Worm (Caenorhabditis elegans) whole organism, young adult: Measurements from ENCODE around the gene msrp-4.

ENCODE experiments used
- B0261.1 ChIP-seq: sonication (generic microtip); optimal IDR thresholded peaks from 2 replicates; lab custom pipeline; 2016; ENCODE audit warnings: mild to moderate bottlenecking, missing genetic modification characterization, moderate library complexity, missing compliant biosample characterization
- B0336.3 ChIP-seq: fragments of 200-800 bp; sonication (Bioruptor generic); IDR thresholded peaks from 2 replicates; pipeline ENCODE4 v1.3.6; 2022; ENCODE audit warnings: missing genetic modification characterization, missing compliant biosample characterization
- C06A6.2 ChIP-seq: fragments of 200-800 bp; sonication (Bioruptor generic); conservative IDR thresholded peaks from 2 replicates; pipeline ENCODE4 v1.3.6; 2022; ENCODE audit warnings: missing genetic modification characterization, missing compliant biosample characterization
- C17E4.6 ChIP-seq: fragments of 200-800 bp; sonication (Bioruptor generic); IDR thresholded peaks from 2 replicates; pipeline ENCODE4 v1.3.6; 2022; ENCODE audit warnings: missing genetic modification reagents, missing genetic modification characterization, missing compliant biosample characterization
- F22D6.2 ChIP-seq: sonication (generic microtip); optimal IDR thresholded peaks from 2 replicates; lab custom pipeline; 2016; ENCODE audit warnings: mild to moderate bottlenecking, missing genetic modification characterization, missing compliant biosample characterization
- F23B12.7 ChIP-seq: sonication (generic microtip); optimal IDR thresholded peaks from 2 replicates; lab custom pipeline; 2017; ENCODE audit warnings: missing genetic modification characterization, mild to moderate bottlenecking, missing compliant biosample characterization, antibody characterized with exemption, moderate library complexity; ENCODE audit not compliant: insufficient read depth
- F49E8.2 ChIP-seq: sonication (generic microtip); optimal IDR thresholded peaks from 3 replicates; lab custom pipeline; 2017; ENCODE audit warnings: missing genetic modification characterization, mild to moderate bottlenecking, missing compliant biosample characterization, antibody characterized with exemption, moderate library complexity; ENCODE audit not compliant: insufficient read depth
- F52B5.7 ChIP-seq: sonication (generic microtip); optimal IDR thresholded peaks from 2 replicates; lab custom pipeline; 2016; ENCODE audit warnings: mild to moderate bottlenecking, missing genetic modification characterization, missing compliant biosample characterization
- F57A8.1 ChIP-seq: fragments of 200-800 bp; sonication (Bioruptor generic); optimal IDR thresholded peaks from 2 replicates; lab custom pipeline; 2018; ENCODE audit warnings: mild to moderate bottlenecking, missing genetic modification characterization, moderate library complexity, missing compliant biosample characterization
- K11D2.4 ChIP-seq: fragments of 200-800 bp; sonication (Bioruptor generic); IDR thresholded peaks from 2 replicates; pipeline ENCODE4 v1.3.6; 2022; ENCODE audit warnings: missing genetic modification reagents, missing genetic modification characterization, missing compliant biosample characterization
- ama-1 ChIP-seq, 3 experiments: fragments of 150-350 bp in 1 of 3; sonication (generic microtip) in 2 of 3; optimal IDR thresholded peaks; 2 replicates each; lab custom pipeline; 2014 to 2018; ENCODE audit warnings: missing biosample characterization in 2 of 3, missing genetic modification characterization in 2 of 3, missing genetic modification reagents in 2 of 3
- atf-7 ChIP-seq: sonication (generic microtip); optimal IDR thresholded peaks from 2 replicates; lab custom pipeline; 2017; ENCODE audit warnings: mild to moderate bottlenecking, missing genetic modification characterization, missing compliant biosample characterization
- attf-6 ChIP-seq: fragments of 200-800 bp; sonication (Bioruptor generic); IDR thresholded peaks from 2 replicates; pipeline ENCODE4 v1.3.6; 2022; ENCODE audit warnings: missing genetic modification reagents, missing genetic modification characterization, missing compliant biosample characterization
- bed-2 ChIP-seq: fragments of 200-800 bp; sonication (Bioruptor generic); IDR thresholded peaks from 2 replicates; pipeline ENCODE4 v1.3.6; 2022; ENCODE audit warnings: missing genetic modification reagents, missing genetic modification characterization, missing compliant biosample characterization
- ceh-27 ChIP-seq: fragments of 200-800 bp; sonication (Bioruptor generic); optimal IDR thresholded peaks from 2 replicates; lab custom pipeline; 2018; ENCODE audit warnings: mild to moderate bottlenecking, missing genetic modification characterization, moderate library complexity, missing compliant biosample characterization
- ceh-58 ChIP-seq: fragments of 200-800 bp; sonication (Bioruptor generic); IDR thresholded peaks from 2 replicates; pipeline ENCODE4 v1.3.6; 2022; ENCODE audit warnings: missing genetic modification characterization, missing compliant biosample characterization
- chd-7 ChIP-seq: sonication (generic microtip); optimal IDR thresholded peaks from 2 replicates; lab custom pipeline; 2016; ENCODE audit warnings: mild to moderate bottlenecking, missing genetic modification characterization, moderate library complexity, missing compliant biosample characterization
- dox-1 ChIP-seq: fragments of 200-800 bp; sonication (Bioruptor generic); IDR thresholded peaks from 2 replicates; pipeline ENCODE4 v1.3.6; 2022; ENCODE audit warnings: missing genetic modification reagents, missing genetic modification characterization, missing compliant biosample characterization
- dpl-1 ChIP-seq: fragments of 150-350 bp; optimal IDR thresholded peaks from 2 replicates; lab custom pipeline; 2014; ENCODE audit warnings: missing biosample characterization, missing genetic modification reagents, missing genetic modification characterization
- ets-4 ChIP-seq: fragments of 200-800 bp; sonication (Bioruptor generic); optimal IDR thresholded peaks from 2 replicates; lab custom pipeline; 2018; ENCODE audit warnings: mild to moderate bottlenecking, missing genetic modification characterization, missing compliant biosample characterization
- fkh-3 ChIP-seq: sonication (generic microtip); optimal IDR thresholded peaks from 2 replicates; lab custom pipeline; 2016; ENCODE audit warnings: mild to moderate bottlenecking, missing genetic modification characterization, missing compliant biosample characterization
- him-1 ChIP-seq: sonication (generic microtip); optimal IDR thresholded peaks from 2 replicates; lab custom pipeline; 2016; ENCODE audit warnings: missing genotype, missing genetic modification reagents, missing genetic modification characterization, missing compliant biosample characterization
- hlh-12 ChIP-seq: sonication (generic microtip); optimal IDR thresholded peaks from 2 replicates; lab custom pipeline; 2016; ENCODE audit warnings: missing genetic modification characterization, missing compliant biosample characterization
- hmg-1.2 ChIP-seq: fragments of 200-800 bp; sonication (Bioruptor generic); IDR thresholded peaks from 2 replicates; pipeline ENCODE4 v1.3.6; 2022; ENCODE audit warnings: missing genetic modification reagents, missing genetic modification characterization, missing compliant biosample characterization
- lin-40 ChIP-seq: sonication (generic microtip); optimal IDR thresholded peaks from 2 replicates; lab custom pipeline; 2016; ENCODE audit warnings: missing genetic modification characterization, mild to moderate bottlenecking, missing compliant biosample characterization, missing genotype, missing genetic modification reagents
- lin-54 ChIP-seq: fragments of 200-800 bp; sonication (Bioruptor generic); optimal IDR thresholded peaks from 2 replicates; lab custom pipeline; 2018; ENCODE audit warnings: mild to moderate bottlenecking, missing genetic modification characterization, missing compliant biosample characterization
- lir-1 ChIP-seq: fragments of 200-800 bp; sonication (Bioruptor generic); conservative IDR thresholded peaks from 2 replicates; pipeline ENCODE4 v1.3.6; 2022; ENCODE audit warnings: missing genetic modification reagents, missing genetic modification characterization, missing compliant biosample characterization
- lsl-1 ChIP-seq: fragments of 200-800 bp; sonication (Bioruptor generic); optimal IDR thresholded peaks from 2 replicates; lab custom pipeline; 2018; ENCODE audit warnings: mild to moderate bottlenecking, missing genetic modification characterization, moderate library complexity, missing compliant biosample characterization
- madf-10 ChIP-seq: sonication (generic microtip); optimal IDR thresholded peaks from 2 replicates; lab custom pipeline; 2016; ENCODE audit warnings: mild to moderate bottlenecking, missing genetic modification characterization, missing compliant biosample characterization
- mcd-1 ChIP-seq: fragments of 200-800 bp; sonication (Bioruptor generic); IDR thresholded peaks from 2 replicates; pipeline ENCODE4 v1.3.6; 2022; ENCODE audit warnings: missing genetic modification reagents, missing genetic modification characterization, missing compliant biosample characterization
- nfya-2 ChIP-seq: fragments of 200-800 bp; sonication (Bioruptor generic); IDR thresholded peaks from 2 replicates; pipeline ENCODE4 v1.3.6; 2022; ENCODE audit warnings: missing genetic modification reagents, missing genetic modification characterization, missing compliant biosample characterization
- nfyb-1 ChIP-seq: fragments of 200-800 bp; sonication (Bioruptor generic); IDR thresholded peaks from 2 replicates; pipeline ENCODE4 v1.3.6; 2022; ENCODE audit warnings: missing genetic modification reagents, missing genetic modification characterization, missing compliant biosample characterization
- nhr-27 ChIP-seq: fragments of 200-800 bp; sonication (Bioruptor generic); optimal IDR thresholded peaks from 2 replicates; lab custom pipeline; 2018; ENCODE audit warnings: mild to moderate bottlenecking, missing genetic modification characterization, moderate library complexity, missing compliant biosample characterization
- rcor-1 ChIP-seq: fragments of 200-800 bp; sonication (Bioruptor generic); IDR thresholded peaks from 2 replicates; pipeline ENCODE4 v1.3.6; 2022; ENCODE audit warnings: missing genetic modification reagents, missing genetic modification characterization, missing compliant biosample characterization
- repo-1 ChIP-seq: sonication (generic microtip); optimal IDR thresholded peaks from 2 replicates; lab custom pipeline; 2017; ENCODE audit warnings: mild to moderate bottlenecking, missing genetic modification characterization, missing compliant biosample characterization
- rpc-1 ChIP-seq, 2 experiments: fragments of 150-350 bp in 1 of 2; sonication (generic microtip) in 1 of 2; optimal IDR thresholded peaks; 2 replicates each; lab custom pipeline; 2014 to 2018; ENCODE audit warnings: missing biosample characterization in 1 of 2, missing genetic modification characterization in 1 of 2, missing genetic modification reagents in 1 of 2, missing genotype in 1 of 2
- somi-1 ChIP-seq: fragments of 200-800 bp; sonication (Bioruptor generic); optimal IDR thresholded peaks from 2 replicates; lab custom pipeline; 2018; ENCODE audit warnings: mild to moderate bottlenecking, missing genetic modification characterization, missing compliant biosample characterization
- tbx-9 ChIP-seq: sonication (generic microtip); optimal IDR thresholded peaks from 2 replicates; lab custom pipeline; 2016; ENCODE audit warnings: borderline replicate concordance, missing genetic modification characterization, inconsistent platforms, missing compliant biosample characterization
- ztf-6 ChIP-seq: fragments of 200-800 bp; sonication (Bioruptor generic); IDR thresholded peaks from 2 replicates; pipeline ENCODE4 v1.3.6; 2022; ENCODE audit warnings: missing genetic modification reagents, missing genetic modification characterization, missing compliant biosample characterization

msrp-4 gene

ce11 chrII:783532-783931, 39.1 kb downstream of the msrp-4 start, which contains the start of gene Y39F10A.6:
Y39F10A.6 (minus strand) TSS chrII:783632.
- no peak for TF ChIP-seq F57A8.1 (GFP tag; lab: Kevin White, UChicago)
- no peak for TF ChIP-seq ceh-27 (GFP tag; lab: Kevin White, UChicago)
- TF ChIP-seq nfyb-1 (GFP tag; lab: Robert Waterston, UW) = no peak
- no peak for TF ChIP-seq F52B5.7 (tag; lab: Kevin White, UChicago)
- no peak for TF ChIP-seq dox-1 (GFP tag; lab: Robert Waterston, UW)
- no peak for TF ChIP-seq F49E8.2 (tag; lab: Kevin White, UChicago)
- TF ChIP-seq F22D6.2 (tag; lab: Kevin White, UChicago) = no peak
- no peak for TF ChIP-seq tbx-9 (tag; lab: Kevin White, UChicago)
- TF ChIP-seq repo-1 (tag; lab: Kevin White, UChicago) = no peak

- TF ChIP-seq C06A6.2 = no peak
- no peak for TF ChIP-seq mcd-1 (GFP tag; lab: Robert Waterston, UW)
- no peak for TF ChIP-seq attf-6 (GFP tag; lab: Robert Waterston, UW)
- TF ChIP-seq K11D2.4 (GFP tag; lab: Robert Waterston, UW) = no peak
- TF ChIP-seq ets-4 = no peak
- TF ChIP-seq fkh-3 (tag; lab: Kevin White, UChicago) = no peak
- TF ChIP-seq chd-7 (tag; lab: Kevin White, UChicago) = no peak
- TF ChIP-seq B0336.3 = no peak
- no peak for TF ChIP-seq hlh-12 (tag; lab: Kevin White, UChicago)
- no peak for TF ChIP-seq atf-7 (tag; lab: Kevin White, UChicago)
- TF ChIP-seq somi-1 (GFP tag; lab: Kevin White, UChicago) = no peak
- no peak for TF ChIP-seq lin-40
- no peak for TF ChIP-seq lin-54
- TF ChIP-seq lsl-1 (GFP tag; lab: Kevin White, UChicago) = no peak
- no peak for TF ChIP-seq C17E4.6 (GFP tag; lab: Robert Waterston, UW)
- no peak for TF ChIP-seq nfya-2
- TF ChIP-seq ama-1 (optimal IDR thresholded peaks at IDR 0.05; lab: Kevin White, UChicago) = no peak
- TF ChIP-seq ama-1 (GFP tag; optimal IDR thresholded peaks at IDR 0.05; lab: Kevin White, UChicago) = no peak
- TF ChIP-seq F23B12.7 (tag; lab: Kevin White, UChicago) = no peak
Observed at ce11 chrII:782903-783302, 39.7 kb downstream of the msrp-4 start, which contains the start of gene Y39F10A.3. Y39F10A.3 (minus strand) TSS chrII:783003.

ce11 chrII:775033-775432, 47.6 kb downstream of the msrp-4 start, which contains the start of gene Y39F10A.1:
Y39F10A.1 (plus strand) TSS chrII:775333.
- TF ChIP-seq dpl-1 (GFP tag; lab: Kevin White, UChicago) (no peak), nhr-27 (tag; lab: Kevin White, UChicago) (no peak), ceh-27 (GFP tag; lab: Kevin White, UChicago) (no peak), lir-1 (GFP tag; lab: Robert Waterston, UW) (no peak), madf-10 (tag; lab: Kevin White, UChicago) (no peak), ztf-6 (no peak), bed-2 (no peak), hmg-1.2 (GFP tag; lab: Robert Waterston, UW) (no peak), him-1 (tag; lab: Kevin White, UChicago) (no peak), rpc-1 (optimal IDR thresholded peaks at IDR 0.05; lab: Kevin White, UChicago) (no peak), rpc-1 (tag; optimal IDR thresholded peaks at IDR 0.05; lab: Kevin White, UChicago) (no peak), B0261.1 (no peak), rcor-1 (GFP tag; lab: Robert Waterston, UW) (no peak), ceh-58 (no peak), chd-7 (tag; lab: Kevin White, UChicago) (no peak)
- TF ChIP-seq, all 124 proteins: peak for 0
